Fruit fly (Drosophila melanogaster) whole organism, embryonic: ENCODE measurements around the gene Wdr62.

ENCODE experiments used
- Awh ChIP-seq: fragments of 200-800 bp; sonication (Bioruptor generic); IDR thresholded peaks from 2 replicates; pipeline ENCODE4, ENCODE4 v1.3.6; 2022; ENCODE audit warnings: missing biosample characterization, missing genetic modification characterization
- Bteb2 ChIP-seq: fragments of 200-800 bp; sonication (Bioruptor generic); optimal IDR thresholded peaks from 2 replicates; lab custom pipeline; 2016; ENCODE audit warnings: missing biosample characterization, missing genetic modification characterization
- CG11093 ChIP-seq: fragments of 200-800 bp; sonication (Bioruptor generic); IDR thresholded peaks from 3 replicates; pipeline ENCODE4 v1.3.6; 2022; ENCODE audit warnings: missing biosample characterization, missing genetic modification characterization
- CG11504 ChIP-seq: fragments of 200-800 bp; sonication (Bioruptor generic); optimal IDR thresholded peaks from 3 replicates; lab custom pipeline; 2019; ENCODE audit warnings: missing biosample characterization, mild to moderate bottlenecking, missing genetic modification characterization, moderate library complexity
- CG12104 ChIP-seq: fragments of 200-800 bp; sonication (Bioruptor generic); optimal IDR thresholded peaks from 3 replicates; lab custom pipeline; 2016; ENCODE audit warnings: missing biosample characterization, missing genetic modification characterization
- CG12219 ChIP-seq: fragments of 200-800 bp; sonication (Bioruptor generic); optimal IDR thresholded peaks from 3 replicates; lab custom pipeline; 2018; ENCODE audit warnings: missing biosample characterization, mild to moderate bottlenecking, missing genetic modification characterization
- CG13123 ChIP-seq: fragments of 200-800 bp; sonication (Bioruptor generic); optimal IDR thresholded peaks from 2 replicates; lab custom pipeline; 2016; ENCODE audit warnings: missing biosample characterization, missing genetic modification characterization
- CG13287 ChIP-seq: fragments of 200-800 bp; sonication (Bioruptor generic); IDR thresholded peaks from 2 replicates; pipeline ENCODE4 v1.3.6; 2022; ENCODE audit warnings: missing biosample characterization, missing genetic modification characterization; ENCODE audit not compliant: partially characterized antibody
- CG14860 ChIP-seq: fragments of 200-800 bp; sonication (Bioruptor generic); IDR thresholded peaks from 3 replicates; pipeline ENCODE4 v1.3.6; 2022; ENCODE audit warnings: missing biosample characterization, missing genetic modification characterization; ENCODE audit not compliant: partially characterized antibody
- CG17186 ChIP-seq: fragments of 200-800 bp; sonication (Bioruptor generic); optimal IDR thresholded peaks from 3 replicates; lab custom pipeline; 2017; ENCODE audit warnings: missing biosample characterization, missing genetic modification reagents, missing genetic modification characterization
- CG17385 ChIP-seq: fragments of 200-800 bp; sonication (Bioruptor generic); optimal IDR thresholded peaks from 3 replicates; lab custom pipeline; 2018; ENCODE audit warnings: missing biosample characterization, mild to moderate bottlenecking, missing genetic modification characterization
- CG2678 ChIP-seq: fragments of 200-800 bp; sonication (Bioruptor generic); optimal IDR thresholded peaks from 3 replicates; lab custom pipeline; 2019; ENCODE audit warnings: missing biosample characterization, mild to moderate bottlenecking, missing genetic modification characterization, moderate library complexity
- CG2875 ChIP-seq: fragments of 200-800 bp; sonication (Bioruptor generic); optimal IDR thresholded peaks from 2 replicates; lab custom pipeline; 2017; ENCODE audit warnings: missing biosample characterization, mild to moderate bottlenecking, missing genetic modification characterization, missing genetic modification reagents
- CG32772 ChIP-seq: fragments of 200-800 bp; sonication (Bioruptor generic); IDR thresholded peaks from 2 replicates; pipeline ENCODE4 v1.3.6; 2022; ENCODE audit warnings: missing biosample characterization, missing genetic modification characterization
- CG42726 ChIP-seq: fragments of 200-800 bp; sonication (Bioruptor generic); IDR thresholded peaks from 2 replicates; pipeline ENCODE4 v1.3.6; 2022; ENCODE audit warnings: missing biosample characterization, missing genetic modification characterization; ENCODE audit not compliant: partially characterized antibody
- CG5953 ChIP-seq: fragments of 200-800 bp; sonication (Bioruptor generic); IDR thresholded peaks from 2 replicates; pipeline ENCODE4 v1.3.6; 2022; ENCODE audit warnings: missing biosample characterization, missing genetic modification characterization
- CG6854 ChIP-seq: fragments of 200-800 bp; sonication (Bioruptor generic); optimal IDR thresholded peaks from 3 replicates; lab custom pipeline; 2017; ENCODE audit warnings: missing biosample characterization, mild to moderate bottlenecking, missing genetic modification characterization
- CG8388 ChIP-seq: fragments of 200-800 bp; sonication (Bioruptor generic); optimal IDR thresholded peaks from 2 replicates; lab custom pipeline; 2019; ENCODE audit warnings: missing biosample characterization, mild to moderate bottlenecking, missing genetic modification characterization, moderate library complexity
- CG8924 ChIP-seq: fragments of 200-800 bp; optimal IDR thresholded peaks from 3 replicates; lab custom pipeline; 2019; ENCODE audit warnings: missing biosample characterization, mild to moderate bottlenecking, missing genetic modification characterization, moderate library complexity
- D19A ChIP-seq: fragments of 200-800 bp; optimal IDR thresholded peaks from 3 replicates; lab custom pipeline; 2019; ENCODE audit warnings: missing biosample characterization, mild to moderate bottlenecking, missing genetic modification characterization, moderate library complexity
- Doc3 ChIP-seq: fragments of 200-800 bp; sonication (Bioruptor generic); IDR thresholded peaks from 3 replicates; pipeline ENCODE4 v1.3.6; 2022; ENCODE audit warnings: missing biosample characterization, missing genetic modification characterization; ENCODE audit not compliant: partially characterized antibody
- Ets65A ChIP-seq: fragments of 200-800 bp; sonication (Bioruptor generic); peaks from one replicate; lab custom pipeline; 2016; ENCODE audit warnings: missing biosample characterization, missing genetic modification characterization
- GATAe ChIP-seq: fragments of 200-800 bp; sonication (Bioruptor generic); conservative IDR thresholded peaks from 2 replicates; pipeline ENCODE4 v1.3.6; 2022; ENCODE audit warnings: missing biosample characterization, missing genetic modification characterization
- Hey ChIP-seq: fragments of 200-800 bp; sonication (Bioruptor generic); optimal IDR thresholded peaks from 3 replicates; lab custom pipeline; 2018; ENCODE audit warnings: missing biosample characterization, mild to moderate bottlenecking, missing genetic modification characterization
- HmgZ ChIP-seq: fragments of 200-800 bp; sonication (Bioruptor generic); optimal IDR thresholded peaks from 2 replicates; lab custom pipeline; 2018; ENCODE audit warnings: missing biosample characterization, mild to moderate bottlenecking, missing genetic modification characterization
- Meics ChIP-seq: fragments of 200-800 bp; sonication (Bioruptor generic); optimal IDR thresholded peaks from 2 replicates; lab custom pipeline; 2017; ENCODE audit warnings: missing biosample characterization, mild to moderate bottlenecking, missing genetic modification characterization
- NC2β ChIP-seq: fragments of 200-800 bp; sonication (Bioruptor generic); optimal IDR thresholded peaks from 2 replicates; lab custom pipeline; 2016; ENCODE audit warnings: missing biosample characterization, missing genetic modification characterization
- Opbp ChIP-seq: fragments of 200-800 bp; sonication (Bioruptor generic); IDR thresholded peaks from 3 replicates; pipeline ENCODE4 v1.3.6; 2022; ENCODE audit warnings: missing biosample characterization, missing genetic modification characterization; ENCODE audit not compliant: partially characterized antibody
- PHDP ChIP-seq: fragments of 200-800 bp; sonication (Bioruptor generic); optimal IDR thresholded peaks from 3 replicates; lab custom pipeline; 2018; ENCODE audit warnings: missing biosample characterization, mild to moderate bottlenecking, missing genetic modification characterization, moderate library complexity
- Xbp1 ChIP-seq: fragments of 200-800 bp; sonication (Bioruptor generic); optimal IDR thresholded peaks from 3 replicates; lab custom pipeline; 2016; ENCODE audit warnings: missing biosample characterization, mild to moderate bottlenecking, missing genetic modification characterization
- Xrp1 ChIP-seq: fragments of 200-800 bp; sonication (Bioruptor generic); IDR thresholded peaks from 2 replicates; pipeline ENCODE4 v1.3.6; 2022; ENCODE audit warnings: missing biosample characterization, missing genetic modification characterization
- ase ChIP-seq: fragments of 200-800 bp; sonication (Bioruptor generic); IDR thresholded peaks from 3 replicates; pipeline ENCODE4 v1.3.6; 2022; ENCODE audit warnings: missing biosample characterization, missing genetic modification characterization
- cad ChIP-seq: fragments of >200 bp; optimal IDR thresholded peaks from 2 replicates; lab custom pipeline; 2017; ENCODE audit warnings: missing biosample characterization, missing genetic modification characterization
- caup ChIP-seq: fragments of 200-800 bp; sonication (Bioruptor generic); optimal IDR thresholded peaks from 3 replicates; lab custom pipeline; 2017; ENCODE audit warnings: missing biosample characterization, mild to moderate bottlenecking, missing genetic modification characterization, moderate library complexity; ENCODE audit not compliant: severe bottlenecking
- ci ChIP-seq: fragments of 200-800 bp; sonication (Bioruptor generic); IDR thresholded peaks from 3 replicates; pipeline ENCODE4 v1.3.6; 2022; ENCODE audit warnings: missing biosample characterization, missing genetic modification characterization
- dati ChIP-seq: fragments of 200-800 bp; sonication (Bioruptor generic); IDR thresholded peaks from 2 replicates; pipeline ENCODE4 v1.3.6; 2022; ENCODE audit warnings: missing biosample characterization, missing genetic modification characterization
- esg ChIP-seq: fragments of 200-800 bp; sonication (Bioruptor generic); conservative IDR thresholded peaks from 2 replicates; pipeline ENCODE4 v1.3.6; 2022; ENCODE audit warnings: missing biosample characterization, missing genetic modification characterization
- exex ChIP-seq: fragments of 200-800 bp; sonication (Bioruptor generic); optimal IDR thresholded peaks from 4 replicates; lab custom pipeline; 2018; ENCODE audit warnings: missing biosample characterization, mild to moderate bottlenecking, missing genetic modification characterization, moderate library complexity
- hb ChIP-seq: fragments of 200-800 bp; sonication (Bioruptor generic); IDR thresholded peaks from 3 replicates; pipeline ENCODE4 v1.3.6; 2022; ENCODE audit warnings: missing biosample characterization, missing genetic modification characterization; ENCODE audit not compliant: partially characterized antibody
- nmo ChIP-seq: fragments of 200-800 bp; sonication (Bioruptor generic); optimal IDR thresholded peaks from 2 replicates; lab custom pipeline; 2018; ENCODE audit warnings: missing biosample characterization, mild to moderate bottlenecking, missing genetic modification characterization, moderate library complexity
- ranshi ChIP-seq: fragments of 200-800 bp; sonication (Bioruptor generic); IDR thresholded peaks from 2 replicates; pipeline ENCODE4 v1.3.6; 2022; ENCODE audit warnings: missing biosample characterization, missing genetic modification characterization
- scrt ChIP-seq: fragments of 200-800 bp; sonication (Bioruptor generic); optimal IDR thresholded peaks from 2 replicates; lab custom pipeline; 2018; ENCODE audit warnings: missing biosample characterization, mild to moderate bottlenecking, missing genetic modification characterization, moderate library complexity
- sens ChIP-seq: fragments of 200-800 bp; sonication (Bioruptor generic); peaks from one replicate; lab custom pipeline; 2016; ENCODE audit warnings: missing biosample characterization, missing genetic modification characterization
- sens-2 ChIP-seq: fragments of 200-800 bp; sonication (Bioruptor generic); IDR thresholded peaks from 2 replicates; pipeline ENCODE4 v1.3.6; 2022; ENCODE audit warnings: missing biosample characterization, missing genetic modification characterization
- shn ChIP-seq: fragments of 200-800 bp; sonication (Bioruptor generic); optimal IDR thresholded peaks from 3 replicates; lab custom pipeline; 2016; ENCODE audit warnings: missing biosample characterization, missing genetic modification characterization
- sob ChIP-seq: fragments of 200-800 bp; sonication (Bioruptor generic); IDR thresholded peaks from 2 replicates; pipeline ENCODE4 v1.3.6; 2022; ENCODE audit warnings: missing biosample characterization, missing genetic modification characterization
- tap ChIP-seq: fragments of 200-800 bp; optimal IDR thresholded peaks from 3 replicates; lab custom pipeline; 2019; ENCODE audit warnings: missing biosample characterization, mild to moderate bottlenecking, missing genetic modification characterization, moderate library complexity
- trh ChIP-seq: fragments of 200-800 bp; sonication (Bioruptor generic); optimal IDR thresholded peaks from 2 replicates; lab custom pipeline; 2016; ENCODE audit warnings: missing biosample characterization, missing genetic modification characterization
- vnd ChIP-seq: fragments of 200-800 bp; sonication (Bioruptor generic); IDR thresholded peaks from 3 replicates; pipeline ENCODE4 v1.3.6; 2022; ENCODE audit warnings: missing biosample characterization, missing genetic modification characterization; ENCODE audit not compliant: partially characterized antibody
- wor ChIP-seq: fragments of 200-800 bp; sonication (Bioruptor generic); IDR thresholded peaks from 2 replicates; pipeline ENCODE4 v1.3.6; 2022; ENCODE audit warnings: missing biosample characterization, missing genetic modification characterization
- zf30C ChIP-seq: fragments of 200-800 bp; sonication (Bioruptor generic); optimal IDR thresholded peaks from 3 replicates; lab custom pipeline; 2018; ENCODE audit warnings: missing biosample characterization, mild to moderate bottlenecking, missing genetic modification characterization

The Wdr62 gene

dm6 chr2L:1916461-1916860 lies 32.0 kb downstream of the Wdr62 start (continued):
- no peak for TF ChIP-seq GATAe (GFP tag; lab: Robert Waterston, UW)
- no peak for TF ChIP-seq Doc3 (GFP tag; lab: Robert Waterston, UW)
- no peak for TF ChIP-seq vnd (GFP tag; lab: Robert Waterston, UW)
- TF ChIP-seq Meics (GFP tag; lab: Kevin White, UChicago) = no peak
- no peak for TF ChIP-seq HmgZ (tag; lab: Kevin White, UChicago)
- TF ChIP-seq Bteb2 = no peak
- TF ChIP-seq NC2β (GFP tag; lab: Kevin White, UChicago) = no peak
- TF ChIP-seq CG17385 (GFP tag; lab: Kevin White, UChicago) = peak; percentile 46
- TF ChIP-seq CG17186 (GFP tag; lab: Kevin White, UChicago) = no peak
- peak; percentile 68 for TF ChIP-seq CG32772 (GFP tag; lab: Robert Waterston, UW)
- TF ChIP-seq ase (GFP tag; lab: Robert Waterston, UW) = peak; percentile 66
- TF ChIP-seq dati (GFP tag; lab: Robert Waterston, UW) = no peak
- peak; percentile 29 for TF ChIP-seq CG8924
- TF ChIP-seq Awh = peak; percentile 69
- TF ChIP-seq CG2678 (tag; lab: Kevin White, UChicago) = peak; percentile 60
- TF ChIP-seq cad = no peak
- TF ChIP-seq PHDP = peak; percentile 43
- TF ChIP-seq wor (GFP tag; lab: Robert Waterston, UW) = peak; percentile 36
- peak; percentile 49 for TF ChIP-seq nmo (GFP tag; lab: Kevin White, UChicago)
- peak; percentile 89 for TF ChIP-seq ci (GFP tag; lab: Robert Waterston, UW)
- no peak for TF ChIP-seq sob (GFP tag; lab: Robert Waterston, UW)
- TF ChIP-seq hb (GFP tag; lab: Robert Waterston, UW) = no peak
- peak; percentile 8 for TF ChIP-seq CG2875 (GFP tag; lab: Kevin White, UChicago)
- no peak for TF ChIP-seq caup (GFP tag; lab: Kevin White, UChicago)
- no peak for TF ChIP-seq CG42726 (GFP tag; lab: Robert Waterston, UW)
- peak; percentile 72 for TF ChIP-seq Xrp1 (GFP tag; lab: Robert Waterston, UW)
- no peak for TF ChIP-seq CG12104 (GFP tag; lab: Kevin White, UChicago)
- TF ChIP-seq trh (GFP tag; lab: Kevin White, UChicago) = no peak
- TF ChIP-seq CG6854 (GFP tag; lab: Kevin White, UChicago) = no peak
- TF ChIP-seq CG8388 (GFP tag; lab: Kevin White, UChicago) = peak; percentile 2
- TF ChIP-seq D19A (tag; lab: Kevin White, UChicago) = no peak
- TF ChIP-seq CG12219 (GFP tag; lab: Kevin White, UChicago) = peak; percentile 19
- TF ChIP-seq exex (tag; lab: Kevin White, UChicago) = no peak
- peak; percentile 35 for TF ChIP-seq Xbp1
- TF ChIP-seq ranshi = peak; percentile 45
- TF ChIP-seq CG5953 (GFP tag; lab: Robert Waterston, UW) = peak; percentile 65
- TF ChIP-seq sens-2 (GFP tag; lab: Robert Waterston, UW) = no peak
- TF ChIP-seq zf30C (GFP tag; lab: Kevin White, UChicago) = no peak
- TF ChIP-seq sens (GFP tag; lab: Kevin White, UChicago) = peak; percentile 85
- peak; percentile 58 for TF ChIP-seq esg (GFP tag; lab: Robert Waterston, UW)
- TF ChIP-seq scrt (GFP tag; lab: Kevin White, UChicago) = no peak
- TF ChIP-seq Opbp (GFP tag; lab: Robert Waterston, UW) = no peak
- TF ChIP-seq CG13123 (GFP tag; lab: Kevin White, UChicago) = no peak
- peak; percentile 33 for TF ChIP-seq tap
- TF ChIP-seq CG11093 (GFP tag; lab: Robert Waterston, UW) = peak; percentile 60; the same call in 1 of the 3 replicates
- TF ChIP-seq CG13287 = no peak
- no peak for TF ChIP-seq CG14860 (GFP tag; lab: Robert Waterston, UW)
- no peak for TF ChIP-seq Hey (tag; lab: Kevin White, UChicago)
- no peak for TF ChIP-seq shn
- TF ChIP-seq CG11504 (tag; lab: Kevin White, UChicago) = peak; percentile 61
- TF ChIP-seq Ets65A = peak; percentile 81
